Fruit fly (Drosophila melanogaster) whole organism, wandering third instar larva: ENCODE results near the gene CG4045.
A peak's percentile ranks its signal among the peaks of the same experiment; 100 is the strongest.

Source experiments
- Abd-B ChIP-seq: fragments of >200 bp; optimal IDR thresholded peaks from 2 replicates; lab custom pipeline; 2017; ENCODE audit warnings: missing biosample characterization, missing genetic modification characterization
- CG32264 ChIP-seq: fragments of 200-800 bp; sonication (Bioruptor generic); optimal IDR thresholded peaks from 2 replicates; lab custom pipeline; 2016; ENCODE audit warnings: missing biosample characterization, missing genetic modification characterization
- CG9705 ChIP-seq: fragments of 200-800 bp; sonication (Bioruptor generic); optimal IDR thresholded peaks from 2 replicates; lab custom pipeline; 2018; ENCODE audit warnings: missing biosample characterization, mild to moderate bottlenecking, missing genetic modification characterization
- CrebA ChIP-seq: fragments of 200-800 bp; sonication (Bioruptor generic); optimal IDR thresholded peaks from 2 replicates; lab custom pipeline; 2016; ENCODE audit warnings: missing biosample characterization, mild to moderate bottlenecking, missing genetic modification characterization, borderline replicate concordance
- Dfd ChIP-seq: fragments of >200 bp; optimal IDR thresholded peaks from 2 replicates; lab custom pipeline; 2017; ENCODE audit warnings: missing biosample characterization, missing genetic modification characterization
- Dif ChIP-seq: fragments of 200-275, 200-300 bp; sonication (Bioruptor generic); optimal IDR thresholded peaks from 2 replicates; lab custom pipeline; 2018; ENCODE audit warnings: missing biosample characterization, missing genetic modification characterization; ENCODE audit not compliant: partially characterized antibody
- GATAd ChIP-seq: sonication (Bioruptor generic); optimal IDR thresholded peaks from 2 replicates; lab custom pipeline; 2016; ENCODE audit warnings: missing biosample characterization, missing genetic modification characterization
- HLH106 ChIP-seq: fragments of 200-800 bp; optimal IDR thresholded peaks from 3 replicates; lab custom pipeline; 2019; ENCODE audit warnings: missing biosample characterization, mild to moderate bottlenecking, missing genetic modification characterization, moderate library complexity
- Hnf4 ChIP-seq: fragments of 200-800 bp; sonication (Bioruptor generic); optimal IDR thresholded peaks from 2 replicates; lab custom pipeline; 2016; ENCODE audit warnings: missing biosample characterization, mild to moderate bottlenecking, missing genetic modification characterization
- Hr78 ChIP-seq: fragments of >200 bp; optimal IDR thresholded peaks from 2 replicates; lab custom pipeline; 2017; ENCODE audit warnings: missing biosample characterization, missing genetic modification characterization
- Hr83 ChIP-seq: fragments of 200-300 bp; sonication (Bioruptor generic); optimal IDR thresholded peaks from 2 replicates; lab custom pipeline; 2016; ENCODE audit warnings: missing biosample characterization, mild to moderate bottlenecking, missing genetic modification characterization, moderate library complexity; ENCODE audit not compliant: poor library complexity, severe bottlenecking
- Jra ChIP-seq: sonication (Bioruptor generic); optimal IDR thresholded peaks from 2 replicates; lab custom pipeline; 2016; ENCODE audit warnings: missing biosample characterization, missing genetic modification characterization
- Mio ChIP-seq: sonication (Bioruptor generic); optimal IDR thresholded peaks from 2 replicates; lab custom pipeline; 2016; ENCODE audit warnings: missing biosample characterization, missing genetic modification characterization
- Myc ChIP-seq: fragments of >200 bp; optimal IDR thresholded peaks from 2 replicates; lab custom pipeline; 2017
- N ChIP-seq: fragments of >200 bp; optimal IDR thresholded peaks from 2 replicates; lab custom pipeline; 2018; ENCODE audit warnings: missing biosample characterization, missing external identifiers, missing genetic modification characterization
- OdsH ChIP-seq: fragments of 200-800 bp; sonication (Bioruptor generic); optimal IDR thresholded peaks from 2 replicates; lab custom pipeline; 2016; ENCODE audit warnings: missing biosample characterization, mild to moderate bottlenecking, missing genetic modification characterization
- Rel ChIP-seq, 2 experiments: fragments of 200-800 bp; sonication (Bioruptor generic) in 1 of 2; optimal IDR thresholded peaks; 2 replicates in 1 of 2; 3 replicates in 1 of 2; lab custom pipeline; 2016 to 2019; ENCODE audit warnings: mild to moderate bottlenecking in 2 of 2, missing biosample characterization in 2 of 2, missing genetic modification characterization in 2 of 2, moderate library complexity in 1 of 2
- Sp1 ChIP-seq: fragments of 200-800 bp; sonication (Bioruptor generic); optimal IDR thresholded peaks from 3 replicates; lab custom pipeline; 2019; ENCODE audit warnings: missing biosample characterization, mild to moderate bottlenecking, missing genetic modification characterization, moderate library complexity
- Vsx2 ChIP-seq: fragments of 200-300, 225-300 bp; sonication (Bioruptor generic); optimal IDR thresholded peaks from 2 replicates; lab custom pipeline; 2018; ENCODE audit warnings: missing biosample characterization, missing genetic modification characterization; ENCODE audit not compliant: partially characterized antibody
- br ChIP-seq: fragments of 200-800 bp; sonication (Bioruptor generic); optimal IDR thresholded peaks from 2 replicates; lab custom pipeline; 2016; ENCODE audit warnings: missing biosample characterization, missing genetic modification characterization
- brk ChIP-seq: fragments of 200-800 bp; sonication (Bioruptor generic); optimal IDR thresholded peaks from 2 replicates; lab custom pipeline; 2016; ENCODE audit warnings: missing biosample characterization, mild to moderate bottlenecking, missing genetic modification characterization
- dl ChIP-seq, 2 experiments: fragments of 175-275, 200-275 bp in 1 of 2; fragments of 200-275 bp in 1 of 2; sonication (Bioruptor generic); optimal IDR thresholded peaks; lab custom pipeline; 2018; ENCODE audit warnings: mild to moderate bottlenecking in 2 of 2, missing biosample characterization in 2 of 2, missing genetic modification characterization in 2 of 2, moderate library complexity in 2 of 2; ENCODE audit not compliant: partially characterized antibody in 2 of 2, insufficient read depth in 1 of 2
- dmrt93B ChIP-seq: fragments of 200-800 bp; sonication (Bioruptor generic); optimal IDR thresholded peaks from 2 replicates; lab custom pipeline; 2018; ENCODE audit warnings: missing biosample characterization, mild to moderate bottlenecking, missing genetic modification characterization
- dsf ChIP-seq: sonication (Bioruptor generic); optimal IDR thresholded peaks from 2 replicates; lab custom pipeline; 2016; ENCODE audit warnings: missing biosample characterization, missing genetic modification characterization, borderline replicate concordance
- ey ChIP-seq: fragments of 200-800 bp; sonication (Bioruptor generic); optimal IDR thresholded peaks from 2 replicates; lab custom pipeline; 2016; ENCODE audit warnings: missing biosample characterization, missing genetic modification characterization
- foxo ChIP-seq, 2 experiments: fragments of 200-800 bp; sonication (Bioruptor generic); optimal IDR thresholded peaks; 2 replicates in 1 of 2; 3 replicates in 1 of 2; lab custom pipeline; 2016 to 2017; ENCODE audit warnings: missing biosample characterization in 2 of 2, missing genetic modification characterization in 2 of 2
- fru ChIP-seq: fragments of 200-800 bp; sonication (Bioruptor generic); optimal IDR thresholded peaks from 3 replicates; lab custom pipeline; 2016; ENCODE audit warnings: missing biosample characterization, mild to moderate bottlenecking, missing genetic modification characterization
- h ChIP-seq: fragments of 200-800 bp; sonication (Bioruptor generic); optimal IDR thresholded peaks from 3 replicates; lab custom pipeline; 2016; ENCODE audit warnings: missing biosample characterization, mild to moderate bottlenecking, missing genetic modification characterization
- jim ChIP-seq: fragments of 175-275, 200-325 bp; sonication (Bioruptor generic); optimal IDR thresholded peaks from 2 replicates; lab custom pipeline; 2016; ENCODE audit warnings: missing biosample characterization, mild to moderate bottlenecking, missing genetic modification characterization
- lola ChIP-seq: fragments of >200 bp; optimal IDR thresholded peaks from 2 replicates; lab custom pipeline; 2017; ENCODE audit warnings: missing biosample characterization, missing genetic modification characterization
- pan ChIP-seq: fragments of >200 bp; optimal IDR thresholded peaks from 2 replicates; lab custom pipeline; 2017
- psq ChIP-seq: fragments of 200-800 bp; sonication (Bioruptor generic); optimal IDR thresholded peaks from 3 replicates; lab custom pipeline; 2017; ENCODE audit warnings: missing biosample characterization, mild to moderate bottlenecking, missing genetic modification characterization, moderate library complexity
- rgr ChIP-seq: fragments of 200-800 bp; sonication (Bioruptor generic); optimal IDR thresholded peaks from 3 replicates; lab custom pipeline; 2016; ENCODE audit warnings: missing biosample characterization, mild to moderate bottlenecking, missing genetic modification characterization
- sage ChIP-seq: fragments of 200-800 bp; sonication (Bioruptor generic); optimal IDR thresholded peaks from 2 replicates; lab custom pipeline; 2016; ENCODE audit warnings: missing biosample characterization, mild to moderate bottlenecking, missing genetic modification characterization
- sv ChIP-seq: fragments of 200-800 bp; sonication (Bioruptor generic); optimal IDR thresholded peaks from 3 replicates; lab custom pipeline; 2016; ENCODE audit warnings: missing biosample characterization, missing genetic modification characterization
- tai ChIP-seq: sonication (Bioruptor generic); optimal IDR thresholded peaks from 2 replicates; lab custom pipeline; 2016; ENCODE audit warnings: missing biosample characterization, missing genetic modification characterization
- usp ChIP-seq: fragments of >200 bp; optimal IDR thresholded peaks from 2 replicates; lab custom pipeline; 2017; ENCODE audit warnings: missing biosample characterization, missing genetic modification characterization
- woc ChIP-seq: sonication (Bioruptor generic); optimal IDR thresholded peaks from 2 replicates; lab custom pipeline; 2016; ENCODE audit warnings: missing biosample characterization, mild to moderate bottlenecking, missing genetic modification characterization

Gene CG4045

dm6 chrX:2075846-2076377, at the start of gene CG4045:
Gene CG4045, minus strand, starts transcription at chrX:2075900.
- TF ChIP-seq dsf (GFP tag; lab: Kevin White, UChicago) = no peak
- no peak for TF ChIP-seq Rel (GFP tag; optimal IDR thresholded peaks at IDR 0.05; lab: Kevin White, UChicago)
- TF ChIP-seq Rel (tag; optimal IDR thresholded peaks at IDR 0.05; lab: Kevin White, UChicago) = peak; percentile 30
- no peak for TF ChIP-seq dmrt93B (GFP tag; lab: Kevin White, UChicago)
- TF ChIP-seq foxo (GFP tag; optimal IDR thresholded peaks at IDR 0.05; lab: Kevin White, UChicago) = peak in 1 of 2 experiments; percentile 1
- TF ChIP-seq Mio = no peak
- peak; percentile 10 for TF ChIP-seq Myc (lab: Kevin White, UChicago)
- TF ChIP-seq sage (GFP tag; lab: Kevin White, UChicago) = no peak
- TF ChIP-seq Hr78 (GFP tag; lab: Kevin White, UChicago) = no peak
- TF ChIP-seq Jra (GFP tag; lab: Kevin White, UChicago) = no peak
- TF ChIP-seq HLH106 (tag; lab: Kevin White, UChicago) = peak; percentile 0
- TF ChIP-seq fru (GFP tag; lab: Kevin White, UChicago) = peak; percentile 9

- TF ChIP-seq sage (GFP tag; lab: Kevin White, UChicago) = peak; percentile 69
- TF ChIP-seq lola (GFP tag; lab: Kevin White, UChicago) = no peak
- no peak for TF ChIP-seq pan
- TF ChIP-seq woc (GFP tag; lab: Kevin White, UChicago) = no peak
- TF ChIP-seq rgr = peak; percentile 84
- TF ChIP-seq jim (GFP tag; lab: Kevin White, UChicago) = peak; percentile 99
- no peak for TF ChIP-seq Hr78 (GFP tag; lab: Kevin White, UChicago)
- TF ChIP-seq br (GFP tag; lab: Kevin White, UChicago) = peak; percentile 10
- peak; percentile 97 for TF ChIP-seq psq
- peak; percentile 47 for TF ChIP-seq Dif (GFP tag; lab: Kevin White, UChicago)
- TF ChIP-seq ey (GFP tag; lab: Kevin White, UChicago) = peak; percentile 79
- TF ChIP-seq foxo (GFP tag; optimal IDR thresholded peaks at IDR 0.05; lab: Kevin White, UChicago) = peak; percentile 65 to 91
- no peak for TF ChIP-seq Hnf4
- no peak for TF ChIP-seq tai (GFP tag; lab: Kevin White, UChicago)
- TF ChIP-seq Jra (GFP tag; lab: Kevin White, UChicago) = no peak
- TF ChIP-seq CrebA (GFP tag; lab: Kevin White, UChicago) = peak; percentile 85
- no peak for TF ChIP-seq N (GFP tag; lab: Kevin White, UChicago)
- peak; percentile 38 for TF ChIP-seq CG32264 (GFP tag; lab: Kevin White, UChicago)
- peak; percentile 96 for TF ChIP-seq Sp1 (GFP tag; lab: Kevin White, UChicago)
- TF ChIP-seq dl (GFP tag; optimal IDR thresholded peaks at IDR 0.05; lab: Kevin White, UChicago; ENCODE audit: insufficient read depth in 1 of 2, partially characterized antibody in 2 of 2) = peak in 1 of 2 experiments; percentile 19
- TF ChIP-seq OdsH = peak; percentile 80
- TF ChIP-seq Myc (lab: Kevin White, UChicago) = no peak
- TF ChIP-seq GATAd (GFP tag; lab: Kevin White, UChicago) = peak; percentile 0
- TF ChIP-seq dsf (GFP tag; lab: Kevin White, UChicago) = no peak
- peak; percentile 66 for TF ChIP-seq h (GFP tag; lab: Kevin White, UChicago)
- TF ChIP-seq usp (GFP tag; lab: Kevin White, UChicago) = no peak
- TF ChIP-seq HLH106 (tag; lab: Kevin White, UChicago) = peak; percentile 97
- peak; percentile 60 for TF ChIP-seq Rel (GFP tag; optimal IDR thresholded peaks at IDR 0.05; lab: Kevin White, UChicago)
- TF ChIP-seq Rel (tag; optimal IDR thresholded peaks at IDR 0.05; lab: Kevin White, UChicago) = peak; percentile 64
- peak; percentile 28 for TF ChIP-seq Hr83
- TF ChIP-seq sv (GFP tag; lab: Kevin White, UChicago) = peak; percentile 90
- TF ChIP-seq Mio = no peak
- TF ChIP-seq dmrt93B (GFP tag; lab: Kevin White, UChicago) = peak; percentile 93
- peak; percentile 82 for TF ChIP-seq fru (GFP tag; lab: Kevin White, UChicago)
- peak; percentile 85 for TF ChIP-seq CG9705 (GFP tag; lab: Kevin White, UChicago)
- TF ChIP-seq Abd-B = no peak
- TF ChIP-seq Dfd (GFP tag; lab: Kevin White, UChicago) = peak; percentile 60
- TF ChIP-seq brk (GFP tag; lab: Kevin White, UChicago) = no peak
- TF ChIP-seq Vsx2 = no peak
- TF ChIP-seq, all 38 proteins: peak for 23
Measured at dm6 chrX:2123965-2124688, 48.4 kb upstream of the CG4045 start.
